Fruit fly (Drosophila melanogaster): ENCODE results near the gene Ucp4B.

DNA sequence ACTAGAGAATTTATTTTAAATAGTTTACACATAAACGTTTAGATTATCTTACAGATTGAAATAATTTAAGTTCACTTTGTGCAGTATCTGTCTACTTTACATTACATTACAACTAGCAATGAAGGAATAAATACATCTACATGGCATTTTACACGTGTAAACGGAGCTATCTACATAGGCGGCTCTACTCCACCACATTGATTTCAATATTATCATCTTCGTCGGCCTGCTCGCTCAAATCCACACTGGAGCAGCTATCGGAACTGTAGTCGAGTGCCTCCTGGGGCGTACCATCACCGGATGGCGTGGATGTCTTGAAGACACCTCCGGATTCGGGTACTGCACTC, 43.4 kb downstream of the Ucp4B start:
- no peak for TF ChIP-seq Myc (optimal IDR thresholded peaks at IDR 0.05)
- no peak for TF ChIP-seq psq (optimal IDR thresholded peaks at IDR 0.05)
- TF ChIP-seq Sin3A (optimal IDR thresholded peaks at IDR 0.05), result no peak
- no peak for TF ChIP-seq insv (optimal IDR thresholded peaks at IDR 0.05)
- TF ChIP-seq h (optimal IDR thresholded peaks at IDR 0.05), result no peak
- no peak for TF ChIP-seq ttk (optimal IDR thresholded peaks at IDR 0.05)
